Fruit fly (Drosophila melanogaster): Measurements from ENCODE around the gene Rev1.

Gene Rev1

dm6 chr3L:621097-621967 lies 32.8 kb upstream of the Rev1 start (continued):
- peak; percentile 76 for TF ChIP-seq CG10654 (GFP tag; optimal IDR thresholded peaks at IDR 0.05)
- peak; percentile 50 to 64 for TF ChIP-seq dpn (GFP tag; optimal IDR thresholded peaks at IDR 0.05)
- peak; percentile 79 for TF ChIP-seq CG6254 (GFP tag; optimal IDR thresholded peaks at IDR 0.05)
- TF ChIP-seq CoRest (tag; optimal IDR thresholded peaks at IDR 0.05) = peak; percentile 83
- TF ChIP-seq CG10979 (tag; optimal IDR thresholded peaks at IDR 0.05) = peak; percentile 95
- TF ChIP-seq CG34224 (GFP tag; IDR thresholded peaks at IDR 0.05; ENCODE audit: partially characterized antibody) = no peak
- no peak for TF ChIP-seq CG11085 (GFP tag; IDR thresholded peaks at IDR 0.05)
- TF ChIP-seq chm (GFP tag; IDR thresholded peaks at IDR 0.05) = peak; percentile 89
- no peak for TF ChIP-seq abd-A (tag; optimal IDR thresholded peaks at IDR 0.05)
- peak; percentile 60 for TF ChIP-seq sens-2 (GFP tag; IDR thresholded peaks at IDR 0.05)
- TF ChIP-seq ttk (GFP tag; IDR thresholded peaks at IDR 0.05) = peak; percentile 48; the same call in 1 of the 2 replicates
- TF ChIP-seq Nf-YC (tag; optimal IDR thresholded peaks at IDR 0.05) = no peak
- TF ChIP-seq CG10431 (GFP tag; optimal IDR thresholded peaks at IDR 0.05) = peak; percentile 49
- TF ChIP-seq CG7372 (GFP tag; IDR thresholded peaks at IDR 0.05) = peak; percentile 62
- no peak for TF ChIP-seq CG15514 (GFP tag; optimal IDR thresholded peaks at IDR 0.05)
- TF ChIP-seq stwl (tag; optimal IDR thresholded peaks at IDR 0.05) = peak; percentile 73
- no peak for TF ChIP-seq al (GFP tag; IDR thresholded peaks at IDR 0.05)
- TF ChIP-seq mam (GFP tag; optimal IDR thresholded peaks at IDR 0.05) = no peak
- peak; percentile 89 for TF ChIP-seq CG10267 (tag; optimal IDR thresholded peaks at IDR 0.05)
- no peak for TF ChIP-seq Doc2 (GFP tag; IDR thresholded peaks at IDR 0.05)
- TF ChIP-seq Dek (tag; optimal IDR thresholded peaks at IDR 0.05) = no peak
- TF ChIP-seq crp (GFP tag; optimal IDR thresholded peaks at IDR 0.05) = peak in 1 of 2 experiments; percentile 30
- no peak for TF ChIP-seq C15 (GFP tag; IDR thresholded peaks at IDR 0.05)
- no peak for TF ChIP-seq p53 (GFP tag; optimal IDR thresholded peaks at IDR 0.05)
- no peak for TF ChIP-seq CG14965 (GFP tag; optimal IDR thresholded peaks at IDR 0.05; ENCODE audit: borderline replicate concordance)
- no peak for TF ChIP-seq Mrtf (GFP tag; IDR thresholded peaks at IDR 0.05)
- peak; percentile 54 for TF ChIP-seq Camta (GFP tag; optimal IDR thresholded peaks at IDR 0.05)
- TF ChIP-seq tx (GFP tag; optimal IDR thresholded peaks at IDR 0.05) = peak; percentile 21
- TF ChIP-seq CG5180 (GFP tag; optimal IDR thresholded peaks at IDR 0.05) = peak; percentile 34
- TF ChIP-seq CG18599 (GFP tag; optimal IDR thresholded peaks at IDR 0.05) = peak; percentile 7
- TF ChIP-seq hth (optimal IDR thresholded peaks at IDR 0.05) = no peak
- TF ChIP-seq CG7745 (tag; optimal IDR thresholded peaks at IDR 0.05) = peak; percentile 33
- TF ChIP-seq CG8765 (GFP tag; IDR thresholded peaks at IDR 0.05) = peak; percentile 91
- peak; percentile 93 for TF ChIP-seq CG18262 (tag; optimal IDR thresholded peaks at IDR 0.05)
- TF ChIP-seq Bteb2 (GFP tag; optimal IDR thresholded peaks at IDR 0.05) = no peak
- peak; percentile 35 for TF ChIP-seq CG3838 (GFP tag; optimal IDR thresholded peaks at IDR 0.05)
- TF ChIP-seq Rx (GFP tag; IDR thresholded peaks at IDR 0.05) = peak; percentile 42; the same call in 1 of the 2 replicates
- no peak for TF ChIP-seq CG14860 (GFP tag; IDR thresholded peaks at IDR 0.05; ENCODE audit: partially characterized antibody)
- no peak for TF ChIP-seq CG3847 (GFP tag; IDR thresholded peaks at IDR 0.05)
- TF ChIP-seq tup (GFP tag; optimal IDR thresholded peaks at IDR 0.05) = peak; percentile 48
- no peak for TF ChIP-seq Sin3A (optimal IDR thresholded peaks at IDR 0.05)
- TF ChIP-seq CG4820 (GFP tag; optimal IDR thresholded peaks at IDR 0.05) = peak; percentile 89
- TF ChIP-seq Blimp-1 (GFP tag; optimal IDR thresholded peaks at IDR 0.05) = peak; percentile 82
- TF ChIP-seq CG11723 (GFP tag; optimal IDR thresholded peaks at IDR 0.05) = peak; percentile 65
- TF ChIP-seq CHES-1-like (GFP tag; optimal IDR thresholded peaks at IDR 0.05) = peak; percentile 37
- no peak for TF ChIP-seq sr (GFP tag; IDR thresholded peaks at IDR 0.05)
- peak; percentile 55 for TF ChIP-seq Vsx1 (GFP tag; optimal IDR thresholded peaks at IDR 0.05)
- peak; percentile 49 for TF ChIP-seq CG30020 (tag; optimal IDR thresholded peaks at IDR 0.05)
- TF ChIP-seq insv (GFP tag; optimal IDR thresholded peaks at IDR 0.05) = peak in 1 of 2 experiments; percentile 24
